Worm (Caenorhabditis elegans) whole organism, L4/young adult: ENCODE measurements around the gene mnp-1.

Experiments
- W03F9.2 ChIP-seq: fragments of 150-350 bp; optimal IDR thresholded peaks from 2 replicates; lab custom pipeline; 2014; ENCODE audit warnings: missing biosample characterization, missing genetic modification characterization
- dao-5 ChIP-seq: sonication (generic microtip); optimal IDR thresholded peaks from 2 replicates; lab custom pipeline; 2016; ENCODE audit warnings: missing genotype, missing genetic modification characterization, moderate library complexity, missing compliant biosample characterization
- him-1 ChIP-seq: sonication (generic microtip); optimal IDR thresholded peaks from 2 replicates; lab custom pipeline; 2016; ENCODE audit warnings: missing genotype, missing genetic modification reagents, missing genetic modification characterization, missing compliant biosample characterization

mnp-1 gene

ce11 chrIII:4405986-4406385, 49.6 kb downstream of the mnp-1 start, which contains the start of gene rnp-4:
Gene rnp-4 (plus strand): TSS chrIII:4406286.
- TF ChIP-seq dao-5 (tag; lab: Kevin White, UChicago) = no peak
- TF ChIP-seq him-1 (tag; lab: Kevin White, UChicago) = no peak

ce11 chrIII:4407144-4407543, 50.8 kb downstream of the mnp-1 start, which contains the start of gene prdx-3:
Gene prdx-3 (plus strand): TSS chrIII:4407444.
- TF ChIP-seq dao-5 (tag; lab: Kevin White, UChicago) (no peak), him-1 (tag; lab: Kevin White, UChicago) (no peak), W03F9.2 (no peak)

ce11 chrIII:4408251-4408650, 51.9 kb downstream of the mnp-1 start, which contains the start of gene gpch-1:
Gene gpch-1 (plus strand): TSS chrIII:4408551.
- no peak for TF ChIP-seq him-1 (tag; lab: Kevin White, UChicago)
- no peak for TF ChIP-seq dao-5 (tag; lab: Kevin White, UChicago)
- TF ChIP-seq W03F9.2 = no peak

ce11 chrIII:4412108-4413009, 56.0 kb downstream of the mnp-1 start:
- TF ChIP-seq W03F9.2 (no peak), him-1 (tag; lab: Kevin White, UChicago) (no peak), dao-5 (tag; lab: Kevin White, UChicago) (no peak)

ce11 chrIII:4413099-4413498, 56.7 kb downstream of the mnp-1 start, which contains the start of gene mpc-1:
Gene mpc-1 (plus strand): TSS chrIII:4413457.
- TF ChIP-seq him-1 (tag; lab: Kevin White, UChicago) (no peak), W03F9.2 (no peak), dao-5 (tag; lab: Kevin White, UChicago) (no peak)
